Worm (Caenorhabditis elegans) whole organism, L4 larva: ENCODE data around the gene rig-3.

Experiments used
- dpl-1 ChIP-seq: fragments of 150-350 bp; optimal IDR thresholded peaks from 2 replicates; lab custom pipeline; 2014; ENCODE audit warnings: missing biosample characterization, missing genetic modification reagents, missing genetic modification characterization
- fos-1 ChIP-seq: fragments of 150-350 bp; optimal IDR thresholded peaks from 2 replicates; lab custom pipeline; 2014; ENCODE audit warnings: missing biosample characterization, missing genetic modification characterization
- nhr-11 ChIP-seq: fragments of 150-350 bp; optimal IDR thresholded peaks from 2 replicates; lab custom pipeline; 2014; ENCODE audit warnings: missing biosample characterization, missing genetic modification characterization
- ztf-11 ChIP-seq: fragments of 150-350 bp; optimal IDR thresholded peaks from 2 replicates; lab custom pipeline; 2014; ENCODE audit warnings: missing biosample characterization, missing genetic modification characterization

- no peak for TF ChIP-seq dpl-1
- TF ChIP-seq fos-1 (tag; lab: Kevin White, UChicago), result no peak
- no peak for TF ChIP-seq ztf-11 (tag; lab: Kevin White, UChicago)
- no peak for TF ChIP-seq nhr-11
These were observed 35.4 kb upstream of the rig-3 start, which contains the start of gene dhs-28 for ce11 chrX:6818036-6818488.
